Worm (Caenorhabditis elegans) whole organism, L1 larva: ENCODE measurements around the gene H14E04.3.
"Not testable (repeated sequence)": the region's sequence is repeated elsewhere in the genome, so short reads cannot be mapped to it uniquely, and the experiment has no call there.

Experiments
- C34B4.2 ChIP-seq: sonication (generic microtip); optimal IDR thresholded peaks from 2 replicates; lab custom pipeline; 2017; ENCODE audit warnings: mild to moderate bottlenecking, missing genetic modification characterization, missing compliant biosample characterization
- F16B12.6 ChIP-seq: fragments of 150-350 bp; optimal IDR thresholded peaks from 2 replicates; lab custom pipeline; 2014; ENCODE audit warnings: missing biosample characterization, missing genetic modification characterization
- alr-1 ChIP-seq: fragments of 200-800 bp; sonication (Bioruptor generic); optimal IDR thresholded peaks from 2 replicates; lab custom pipeline; 2018; ENCODE audit warnings: borderline replicate concordance, mild to moderate bottlenecking, missing genetic modification characterization, missing compliant biosample characterization
- ama-1 ChIP-seq: fragments of 150-350 bp; optimal IDR thresholded peaks from 2 replicates; lab custom pipeline; 2014
- blmp-1 ChIP-seq: fragments of 150-350 bp; optimal IDR thresholded peaks from 2 replicates; lab custom pipeline; 2014; ENCODE audit warnings: missing biosample characterization, missing genetic modification characterization
- ceh-63 ChIP-seq: fragments of 200-800 bp; sonication (Bioruptor generic); optimal IDR thresholded peaks from 2 replicates; lab custom pipeline; 2018; ENCODE audit warnings: mild to moderate bottlenecking, missing genetic modification characterization, missing compliant biosample characterization
- ceh-82 ChIP-seq, 3 experiments: fragments of 150-350 bp in 1 of 3; sonication (generic microtip) in 2 of 3; optimal IDR thresholded peaks; 2 replicates each; lab custom pipeline; 2014 to 2017; ENCODE audit warnings: missing biosample characterization in 3 of 3, missing genetic modification characterization in 3 of 3
- ceh-88 ChIP-seq: fragments of 200-800 bp; sonication (Bioruptor generic); IDR thresholded peaks from 2 replicates; pipeline ENCODE4 v1.3.6; 2022; ENCODE audit warnings: missing genetic modification characterization, missing compliant biosample characterization
- ceh-90 ChIP-seq: sonication (generic microtip); optimal IDR thresholded peaks from 2 replicates; lab custom pipeline; 2016; ENCODE audit warnings: missing genetic modification characterization, missing compliant biosample characterization
- ces-1 ChIP-seq: fragments of 150-350 bp; optimal IDR thresholded peaks from 2 replicates; lab custom pipeline; 2014; ENCODE audit warnings: missing biosample characterization, missing genetic modification reagents, missing genetic modification characterization
- dpl-1 ChIP-seq, 3 experiments: fragments of 150-350 bp in 2 of 3; sonication (generic microtip) in 1 of 3; optimal IDR thresholded peaks; 2 replicates each; lab custom pipeline; 2014 to 2017; ENCODE audit warnings: missing biosample characterization in 3 of 3, missing genetic modification characterization in 3 of 3, missing genetic modification reagents in 3 of 3
- dsc-1 ChIP-seq: sonication (generic microtip); optimal IDR thresholded peaks from 2 replicates; lab custom pipeline; 2016; ENCODE audit warnings: mild to moderate bottlenecking, missing genetic modification characterization, missing compliant biosample characterization
- efl-1 ChIP-seq, 4 experiments: fragments of 150-350 bp; optimal IDR thresholded peaks in 3 of 4; peaks in 1 of 4; 1 replicate in 1 of 4; 2 replicates in 3 of 4; lab custom pipeline; 2014; ENCODE audit warnings: missing biosample characterization in 2 of 4, missing genetic modification characterization in 2 of 4, missing genetic modification reagents in 2 of 4
- egl-27 ChIP-seq, 2 experiments: fragments of 150-350 bp in 1 of 2; sonication (generic microtip); optimal IDR thresholded peaks; 3 replicates each; lab custom pipeline; 2017 to 2018; ENCODE audit warnings: missing biosample characterization in 2 of 2, missing genetic modification characterization in 2 of 2, missing genetic modification reagents in 2 of 2
- elt-2 ChIP-seq: sonication (generic microtip); optimal IDR thresholded peaks from 2 replicates; lab custom pipeline; 2016; ENCODE audit warnings: missing genetic modification characterization, mild to moderate bottlenecking, inconsistent platforms, missing compliant biosample characterization, missing genetic modification reagents
- ets-5 ChIP-seq: fragments of 200-800 bp; sonication (Bioruptor generic); IDR thresholded peaks from 2 replicates; pipeline ENCODE4 v1.3.6; 2022; ENCODE audit warnings: missing genetic modification characterization, missing compliant biosample characterization
- fkh-10 ChIP-seq: sonication (generic microtip); optimal IDR thresholded peaks from 2 replicates; lab custom pipeline; 2017; ENCODE audit warnings: missing biosample characterization, missing genetic modification reagents, missing genetic modification characterization
- fkh-8 ChIP-seq: sonication (generic microtip); optimal IDR thresholded peaks from 2 replicates; lab custom pipeline; 2016; ENCODE audit warnings: mild to moderate bottlenecking, missing genetic modification characterization, missing compliant biosample characterization
- hlh-17 ChIP-seq: fragments of 200-800 bp; sonication (Bioruptor generic); optimal IDR thresholded peaks from 2 replicates; lab custom pipeline; 2018; ENCODE audit warnings: missing genetic modification characterization, mild to moderate bottlenecking, missing compliant biosample characterization, moderate library complexity, borderline replicate concordance
- jun-1 ChIP-seq: fragments of 150-350 bp; optimal IDR thresholded peaks from 2 replicates; lab custom pipeline; 2014; ENCODE audit warnings: missing biosample characterization, missing genetic modification reagents, missing genetic modification characterization
- lin-35 ChIP-seq, 2 experiments: fragments of 150-350 bp; optimal IDR thresholded peaks; 2 replicates each; lab custom pipeline; 2014; ENCODE audit warnings: missing biosample characterization in 2 of 2, missing genetic modification characterization in 2 of 2, missing genetic modification reagents in 2 of 2
- lsy-2 ChIP-seq, 2 experiments: fragments of 150-350 bp; optimal IDR thresholded peaks; 2 replicates each; lab custom pipeline; 2014; ENCODE audit warnings: missing biosample characterization in 2 of 2, missing genetic modification characterization in 2 of 2
- mab-9 ChIP-seq: fragments of 200-800 bp; sonication (Bioruptor generic); IDR thresholded peaks from 2 replicates; pipeline ENCODE4 v1.3.6; 2022; ENCODE audit warnings: missing genetic modification reagents, missing genetic modification characterization, missing compliant biosample characterization
- nhr-12 ChIP-seq: sonication (generic microtip); optimal IDR thresholded peaks from 2 replicates; lab custom pipeline; 2017; ENCODE audit warnings: missing biosample characterization, missing genetic modification characterization
- nhr-47 ChIP-seq: sonication (generic microtip); optimal IDR thresholded peaks from 2 replicates; lab custom pipeline; 2016; ENCODE audit warnings: mild to moderate bottlenecking, missing genetic modification characterization, moderate library complexity, missing compliant biosample characterization
- nhr-71 ChIP-seq: sonication (generic microtip); optimal IDR thresholded peaks from 2 replicates; lab custom pipeline; 2016; ENCODE audit warnings: mild to moderate bottlenecking, missing genetic modification characterization, moderate library complexity, missing compliant biosample characterization
- nhr-76 ChIP-seq: sonication (generic microtip); optimal IDR thresholded peaks from 2 replicates; lab custom pipeline; 2017; ENCODE audit warnings: missing biosample characterization, missing genetic modification characterization
- nhr-77 ChIP-seq: fragments of 150-350 bp; optimal IDR thresholded peaks from 2 replicates; lab custom pipeline; 2014; ENCODE audit warnings: missing biosample characterization, missing genetic modification characterization
- nhr-90 ChIP-seq: sonication (generic microtip); optimal IDR thresholded peaks from 2 replicates; lab custom pipeline; 2016; ENCODE audit warnings: mild to moderate bottlenecking, missing genetic modification characterization, missing compliant biosample characterization; ENCODE audit not compliant: poor library complexity
- pag-3 ChIP-seq: sonication (generic microtip); optimal IDR thresholded peaks from 2 replicates; lab custom pipeline; 2017; ENCODE audit warnings: missing genetic modification characterization, mild to moderate bottlenecking, missing compliant biosample characterization, antibody characterized with exemption, borderline replicate concordance; ENCODE audit not compliant: insufficient read depth
- rnt-1 ChIP-seq: sonication (generic microtip); optimal IDR thresholded peaks from 2 replicates; lab custom pipeline; 2016; ENCODE audit warnings: mild to moderate bottlenecking, missing genetic modification characterization, moderate library complexity, missing compliant biosample characterization
- snpc-4 ChIP-seq: fragments of 150-350 bp; optimal IDR thresholded peaks from 2 replicates; lab custom pipeline; 2014; ENCODE audit warnings: missing biosample characterization, missing genetic modification characterization
- sup-37 ChIP-seq: fragments of 200-800 bp; sonication (Bioruptor generic); optimal IDR thresholded peaks from 2 replicates; lab custom pipeline; 2018; ENCODE audit warnings: mild to moderate bottlenecking, missing genetic modification characterization, missing compliant biosample characterization
- swsn-7 ChIP-seq: sonication (generic microtip); optimal IDR thresholded peaks from 2 replicates; lab custom pipeline; 2016; ENCODE audit warnings: missing genetic modification characterization, missing compliant biosample characterization
- tbx-2 ChIP-seq: sonication (generic microtip); optimal IDR thresholded peaks from 2 replicates; lab custom pipeline; 2016; ENCODE audit warnings: missing genetic modification characterization, missing compliant biosample characterization
- tlp-1 ChIP-seq: fragments of 150-350 bp; optimal IDR thresholded peaks from 2 replicates; lab custom pipeline; 2014; ENCODE audit warnings: missing biosample characterization, missing genetic modification characterization
- unc-62 ChIP-seq: fragments of 150-350 bp; optimal IDR thresholded peaks from 2 replicates; lab custom pipeline; 2014; ENCODE audit warnings: missing biosample characterization, missing genetic modification reagents, missing genetic modification characterization
- vab-15 ChIP-seq: sonication (generic microtip); optimal IDR thresholded peaks from 2 replicates; lab custom pipeline; 2017; ENCODE audit warnings: missing genotype, mild to moderate bottlenecking, missing genetic modification characterization, missing compliant biosample characterization
- ztf-11 ChIP-seq, 2 experiments: sonication (generic microtip); optimal IDR thresholded peaks; 2 replicates each; lab custom pipeline; 2016 to 2017; ENCODE audit warnings: missing genetic modification characterization in 2 of 2, missing biosample characterization in 1 of 2, missing compliant biosample characterization in 1 of 2

The H14E04.3 gene

DNA sequence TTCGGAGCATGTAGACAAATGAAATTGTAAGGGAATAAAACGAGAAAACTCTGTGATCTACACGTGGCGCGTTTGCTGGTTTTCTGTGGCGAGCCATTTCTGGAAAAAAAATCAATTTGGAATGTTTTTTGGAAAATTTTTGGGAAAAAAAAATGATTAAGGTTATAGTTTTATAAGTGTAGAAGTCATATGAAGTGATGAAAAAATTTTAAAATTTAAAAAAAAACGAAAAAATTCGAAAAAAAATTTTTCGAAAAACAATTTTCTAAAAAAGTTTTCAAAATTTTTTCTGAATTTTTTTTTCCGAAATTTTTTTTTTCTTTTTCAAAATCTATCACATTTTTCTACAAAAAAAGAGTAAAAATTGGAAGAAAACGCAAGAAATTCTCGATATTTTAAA lies at the start of gene H14E04.3:
TSS of gene H14E04.3 (minus strand) at position 101 of the 400 bp plus-strand sequence.
- TF ChIP-seq vab-15 (tag; lab: Kevin White, UChicago) (no peak), ets-5 (GFP tag; lab: Robert Waterston, UW) (no peak), ces-1 (GFP tag; lab: Kevin White, UChicago) (no peak), ceh-88 (GFP tag; lab: Robert Waterston, UW) (no peak), pag-3 (tag; lab: Kevin White, UChicago) (no peak), lin-35 (GFP tag; optimal IDR thresholded peaks at IDR 0.05; lab: Kevin White, UChicago) (no peak), fkh-8 (no peak), nhr-76 (no peak), dsc-1 (no peak), nhr-12 (tag; lab: Kevin White, UChicago) (no peak), hlh-17 (GFP tag; lab: Kevin White, UChicago) (no peak), blmp-1 (tag; lab: Kevin White, UChicago) (no peak), jun-1 (tag; lab: Kevin White, UChicago) (no peak), C34B4.2 (tag; lab: Kevin White, UChicago) (no peak), snpc-4 (tag; lab: Kevin White, UChicago) (no peak), nhr-47 (tag; lab: Kevin White, UChicago) (no peak)
- TF ChIP-seq, all 84 proteins: peak for 0

ce11 chrIII:2435805-2436204 lies 49.4 kb upstream of the H14E04.3 start, which contains the start of gene E02H9.6:
Gene E02H9.6, plus strand, starts transcription at chrIII:2436105.
- not testable (repeated sequence) for TF ChIP-seq fkh-8; ets-5 (GFP tag; lab: Robert Waterston, UW); unc-62 (GFP tag; lab: Kevin White, UChicago)

DNA sequence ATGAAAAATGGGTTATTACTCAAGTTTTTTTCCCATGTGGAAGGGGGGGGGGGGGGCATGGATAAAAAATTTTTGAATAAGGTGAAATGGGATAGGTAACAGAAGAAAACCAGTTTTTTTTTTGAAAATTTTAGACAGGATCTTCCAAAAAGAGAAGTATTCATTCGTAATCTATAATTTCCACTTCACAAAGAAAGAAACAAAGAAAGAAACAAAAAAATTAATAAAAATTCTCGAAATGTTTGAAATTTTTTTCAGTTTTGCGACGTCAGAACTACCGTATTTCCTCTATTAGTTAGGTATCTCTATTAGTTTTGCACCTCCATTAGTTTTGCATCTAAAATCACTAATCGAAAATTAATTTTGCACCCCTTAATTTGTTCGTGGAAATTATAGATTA lies 49.0 kb upstream of the H14E04.3 start, which contains the start of gene W04B5.6:
TSS of gene W04B5.6 (minus strand) at position 101 of the 400 bp plus-strand sequence.
- TF ChIP-seq egl-27 (tag; optimal IDR thresholded peaks at IDR 0.05; lab: Kevin White, UChicago); fkh-10; tbx-2 (tag; lab: Kevin White, UChicago): not testable (repeated sequence)

DNA sequence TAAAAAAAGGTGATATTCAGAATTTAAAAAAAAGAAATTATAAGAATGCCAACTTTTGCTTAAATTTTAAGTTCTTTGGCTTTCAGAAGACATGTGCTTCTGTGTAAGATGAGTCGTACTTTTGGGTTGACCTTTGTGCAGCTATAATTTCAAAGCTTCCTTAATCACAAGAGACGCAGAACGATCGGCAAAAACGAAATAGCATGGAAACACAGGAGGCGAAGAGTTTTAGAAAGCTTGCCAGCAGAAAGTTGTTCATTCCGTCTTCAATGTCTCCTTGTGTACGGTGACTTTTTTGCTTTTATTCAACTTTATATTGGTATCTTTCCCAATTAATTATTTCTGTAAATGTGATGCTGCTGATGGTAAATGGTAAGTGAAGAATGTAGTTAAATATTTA lies 46.5 kb upstream of the H14E04.3 start:
- TF ChIP-seq efl-1 (optimal IDR thresholded peaks at IDR 0.05; lab: Kevin White, UChicago), result peak; percentile 36 to 42
- peak in 1 of 2 experiments; percentile 88 for TF ChIP-seq efl-1 (GFP tag; optimal IDR thresholded peaks at IDR 0.05 in 1 of 2; lab: Kevin White, UChicago)
- no peak for TF ChIP-seq nhr-12 (tag; lab: Kevin White, UChicago)
- TF ChIP-seq pag-3 (tag; lab: Kevin White, UChicago), result no peak
- TF ChIP-seq ama-1, result no peak
- no peak for TF ChIP-seq ceh-90 (tag; lab: Kevin White, UChicago)
- no peak for TF ChIP-seq elt-2 (tag; lab: Kevin White, UChicago)
- TF ChIP-seq ceh-88 (GFP tag; lab: Robert Waterston, UW), result no peak
- TF ChIP-seq dsc-1, result peak; percentile 32
- no peak for TF ChIP-seq jun-1 (tag; lab: Kevin White, UChicago)
- no peak for TF ChIP-seq nhr-90 (tag; lab: Kevin White, UChicago)
- TF ChIP-seq tlp-1 (tag; lab: Kevin White, UChicago), result no peak
- no peak for TF ChIP-seq fkh-10
- TF ChIP-seq nhr-77 (tag; lab: Kevin White, UChicago), result no peak
- no peak for TF ChIP-seq ztf-11 (tag; optimal IDR thresholded peaks at IDR 0.05; lab: Kevin White, UChicago)
- TF ChIP-seq mab-9, result no peak

DNA sequence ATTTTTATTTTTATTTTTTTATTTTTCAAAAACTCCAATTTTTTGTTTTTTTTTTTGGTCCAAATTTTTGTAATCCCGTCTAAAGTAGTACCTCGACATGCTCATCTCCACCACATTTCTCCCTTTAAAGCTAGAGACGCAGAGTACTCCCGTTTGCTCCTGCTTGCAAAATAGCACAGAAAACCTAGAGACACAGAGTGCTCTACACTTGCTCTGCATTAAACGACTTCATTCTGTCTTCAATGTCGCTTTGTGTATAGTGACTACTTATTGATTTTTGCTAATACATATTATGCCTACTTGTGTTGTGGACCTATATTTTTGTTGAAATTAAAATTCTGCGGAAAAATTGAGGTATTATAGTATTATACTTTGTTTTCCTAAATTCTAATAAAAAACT lies 39.7 kb upstream of the H14E04.3 start, which contains the start of gene W04B5.8:
TSS of gene W04B5.8 (plus strand) at position 195 of the 400 bp plus-strand sequence.
- peak in 1 of 2 experiments; percentile 35 for TF ChIP-seq lsy-2 (tag; optimal IDR thresholded peaks at IDR 0.05; lab: Kevin White, UChicago)
- peak; percentile 55 to 58 for TF ChIP-seq efl-1 (optimal IDR thresholded peaks at IDR 0.05; lab: Kevin White, UChicago)
- peak in 1 of 2 experiments; percentile 83 for TF ChIP-seq efl-1 (GFP tag; optimal IDR thresholded peaks at IDR 0.05 in 1 of 2; lab: Kevin White, UChicago)
- TF ChIP-seq ceh-90 (tag; lab: Kevin White, UChicago), result no peak
- TF ChIP-seq nhr-71 (tag; lab: Kevin White, UChicago), result peak; percentile 12
- peak; percentile 5 for TF ChIP-seq fkh-8
- TF ChIP-seq swsn-7 (tag; lab: Kevin White, UChicago), result peak; percentile 5
- peak in 1 of 3 experiments; percentile 29 for TF ChIP-seq dpl-1 (GFP tag; optimal IDR thresholded peaks at IDR 0.05; lab: Kevin White, UChicago)
- peak; percentile 22 for TF ChIP-seq rnt-1
- peak in 1 of 2 experiments; percentile 16 for TF ChIP-seq lin-35 (GFP tag; optimal IDR thresholded peaks at IDR 0.05; lab: Kevin White, UChicago)
- no peak for TF ChIP-seq sup-37 (GFP tag; lab: Kevin White, UChicago)
- TF ChIP-seq ceh-63 (GFP tag; lab: Kevin White, UChicago), result no peak
- no peak for TF ChIP-seq mab-9
- TF ChIP-seq alr-1 (tag; lab: Kevin White, UChicago), result no peak
- TF ChIP-seq ceh-82 (tag; optimal IDR thresholded peaks at IDR 0.05; lab: Kevin White, UChicago), result peak in 1 of 3 experiments; percentile 28
- TF ChIP-seq dsc-1, result peak; percentile 20
- peak; percentile 9 for TF ChIP-seq F16B12.6 (tag; lab: Kevin White, UChicago)
- TF ChIP-seq, all 84 proteins: peak for 11
